Worm (Caenorhabditis elegans) whole organism, late embryonic: ENCODE data around the gene ctps-1.

Experiments used
- C08G9.2 ChIP-seq: sonication (generic microtip); optimal IDR thresholded peaks from 2 replicates; lab custom pipeline; 2016; ENCODE audit warnings: mild to moderate bottlenecking, missing genetic modification characterization, moderate library complexity, missing compliant biosample characterization
- ceh-45 ChIP-seq: fragments of 200-800 bp; sonication (Bioruptor generic); IDR thresholded peaks from 2 replicates; pipeline ENCODE4 v1.3.6; 2022; ENCODE audit warnings: missing genetic modification reagents, missing genetic modification characterization, missing compliant biosample characterization
- fkh-10 ChIP-seq: fragments of 150-350 bp; optimal IDR thresholded peaks from 2 replicates; lab custom pipeline; 2014; ENCODE audit warnings: missing biosample characterization, missing genetic modification reagents, missing genetic modification characterization
- hlh-15 ChIP-seq: sonication (generic microtip); optimal IDR thresholded peaks from 2 replicates; lab custom pipeline; 2016; ENCODE audit warnings: missing genetic modification characterization, missing compliant biosample characterization
- nfya-1 ChIP-seq: sonication (generic microtip); optimal IDR thresholded peaks from 2 replicates; lab custom pipeline; 2017; ENCODE audit warnings: missing genetic modification characterization, mild to moderate bottlenecking, missing compliant biosample characterization, antibody characterized with exemption, moderate library complexity
- sox-2 ChIP-seq: fragments of 200-800 bp; sonication (Bioruptor generic); IDR thresholded peaks from 2 replicates; pipeline ENCODE4 v1.3.6; 2022; ENCODE audit warnings: missing genetic modification reagents, missing genetic modification characterization, missing compliant biosample characterization
- ztf-16 ChIP-seq: sonication (generic microtip); optimal IDR thresholded peaks from 2 replicates; lab custom pipeline; 2017; ENCODE audit warnings: missing genetic modification characterization, missing compliant biosample characterization

ce11 chrV:16840283-16840682, 45.6 kb downstream of the ctps-1 start:
- TF ChIP-seq sox-2 (GFP tag; lab: Robert Waterston, UW) (no peak), fkh-10 (GFP tag; lab: Kevin White, UChicago) (no peak), nfya-1 (tag; lab: Kevin White, UChicago) (no peak), hlh-15 (no peak), ceh-45 (GFP tag; lab: Robert Waterston, UW) (no peak), C08G9.2 (tag; lab: Kevin White, UChicago) (no peak), ztf-16 (no peak)
